Worm (Caenorhabditis elegans) whole organism, early embryonic: ENCODE results near the gene clec-231.

Experiments
- B0310.2 ChIP-seq: sonication (generic microtip); optimal IDR thresholded peaks from 2 replicates; lab custom pipeline; 2016; ENCODE audit warnings: mild to moderate bottlenecking, missing genetic modification characterization, missing compliant biosample characterization
- ama-1 ChIP-seq: fragments of 150-350 bp; optimal IDR thresholded peaks from 2 replicates; lab custom pipeline; 2014
- ceh-13 ChIP-seq: fragments of 200-800 bp; sonication (Bioruptor generic); optimal IDR thresholded peaks from 2 replicates; lab custom pipeline; 2018; ENCODE audit warnings: mild to moderate bottlenecking, missing genetic modification characterization, missing compliant biosample characterization
- ceh-36 ChIP-seq: sonication (generic microtip); optimal IDR thresholded peaks from 2 replicates; lab custom pipeline; 2016; ENCODE audit warnings: missing genetic modification characterization, inconsistent platforms, missing compliant biosample characterization
- pes-1 ChIP-seq: fragments of 200-800 bp; sonication (Bioruptor generic); IDR thresholded peaks from 2 replicates; pipeline ENCODE4 v1.3.6; 2022; ENCODE audit warnings: missing genetic modification reagents, missing genetic modification characterization, missing compliant biosample characterization

DNA sequence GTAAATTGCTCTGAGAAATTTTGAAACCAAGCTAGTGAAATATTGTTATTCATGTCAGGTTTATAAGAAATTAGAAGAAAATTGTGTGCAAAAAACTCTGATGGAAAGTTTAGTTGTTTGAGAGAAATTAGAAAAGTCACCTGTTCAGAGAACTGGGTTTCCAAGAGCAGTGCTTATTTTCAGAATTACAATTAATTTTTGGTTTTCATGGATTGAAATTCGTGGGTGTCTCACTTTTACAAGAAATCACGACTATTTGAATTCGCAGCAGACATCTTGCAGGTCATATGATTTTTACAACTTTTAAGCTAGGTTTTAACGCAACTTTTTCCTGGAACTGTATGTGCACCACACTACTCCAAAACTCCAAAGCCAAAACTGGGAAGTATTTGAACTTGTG is 41.5 kb downstream of the clec-231 start, which contains the start of gene srz-10:
- no peak for TF ChIP-seq ama-1 (lab: Kevin White, UChicago)
- no peak for TF ChIP-seq B0310.2 (tag; lab: Kevin White, UChicago)
- TF ChIP-seq ceh-36 (tag; lab: Kevin White, UChicago): no peak
- TF ChIP-seq pes-1: no peak
- TF ChIP-seq ceh-13 (GFP tag; lab: Kevin White, UChicago): no peak
